Worm (Caenorhabditis elegans): ENCODE measurements around the gene pitr-5.

pitr-5 gene

ce11 chrV:7230847-7231246 is 46.2 kb downstream of the pitr-5 start, which contains the start of the genes gei-6 and krr-1 (continued):
- TF ChIP-seq ceh-88 (GFP tag; IDR thresholded peaks at IDR 0.05) (no peak), ztf-11 (tag; optimal IDR thresholded peaks at IDR 0.05) (peak in 1 of 2 experiments; percentile 5), pqm-1 (tag; optimal IDR thresholded peaks at IDR 0.05) (no peak), nhr-12 (tag; optimal IDR thresholded peaks at IDR 0.05) (no peak), fkh-8 (tag; optimal IDR thresholded peaks at IDR 0.05) (no peak), unc-62 (GFP tag; optimal IDR thresholded peaks at IDR 0.05) (no peak), hlh-4 (tag; optimal IDR thresholded peaks at IDR 0.05) (no peak), mep-1 (tag; optimal IDR thresholded peaks at IDR 0.05) (peak; percentile 50), sox-4 (tag; optimal IDR thresholded peaks at IDR 0.05) (no peak), nhr-85 (tag) (no peak), nhr-84 (tag; optimal IDR thresholded peaks at IDR 0.05) (no peak), unc-86 (tag; optimal IDR thresholded peaks at IDR 0.05) (peak; percentile 7), unc-30 (tag; optimal IDR thresholded peaks at IDR 0.05) (no peak), ces-1 (GFP tag; optimal IDR thresholded peaks at IDR 0.05) (no peak), aha-1 (tag; optimal IDR thresholded peaks at IDR 0.05) (no peak), fos-1 (tag; optimal IDR thresholded peaks at IDR 0.05) (no peak), jun-1 (tag; optimal IDR thresholded peaks at IDR 0.05) (no peak), hlh-17 (GFP tag; optimal IDR thresholded peaks at IDR 0.05; ENCODE audit: borderline replicate concordance) (no peak), unc-130 (tag; optimal IDR thresholded peaks at IDR 0.05) (peak; percentile 77), grh-1 (GFP tag; IDR thresholded peaks at IDR 0.05) (no peak), alr-1 (tag; optimal IDR thresholded peaks at IDR 0.05; ENCODE audit: borderline replicate concordance) (no peak), nhr-71 (tag; optimal IDR thresholded peaks at IDR 0.05) (peak; percentile 60), ztf-4 (tag; optimal IDR thresholded peaks at IDR 0.05) (no peak), F16B12.6 (tag; optimal IDR thresholded peaks at IDR 0.05) (no peak), ceh-8 (GFP tag; optimal IDR thresholded peaks at IDR 0.05) (no peak), fkh-10 (GFP tag; optimal IDR thresholded peaks at IDR 0.05) (no peak), egl-13 (tag; optimal IDR thresholded peaks at IDR 0.05) (no peak), ceh-90 (tag; optimal IDR thresholded peaks at IDR 0.05) (no peak), nhr-77 (tag; optimal IDR thresholded peaks at IDR 0.05) (no peak), nhr-20 (tag; optimal IDR thresholded peaks at IDR 0.05) (peak; percentile 42), unc-98 (GFP tag; IDR thresholded peaks at IDR 0.05) (no peak), mdl-1 (tag; optimal IDR thresholded peaks at IDR 0.05) (peak in 1 of 2 experiments; percentile 18), lin-35 (GFP tag; optimal IDR thresholded peaks at IDR 0.05) (peak; percentile 27 to 56), zip-4 (GFP tag; optimal IDR thresholded peaks at IDR 0.05) (no peak), elt-2 (tag; optimal IDR thresholded peaks at IDR 0.05) (no peak), lin-39 (tag; optimal IDR thresholded peaks at IDR 0.05) (peak; percentile 18), swsn-7 (tag; optimal IDR thresholded peaks at IDR 0.05) (peak; percentile 49), blmp-1 (tag; optimal IDR thresholded peaks at IDR 0.05) (peak; percentile 8), C16A3.4 (tag; optimal IDR thresholded peaks at IDR 0.05) (peak; percentile 59), aly-2 (tag; optimal IDR thresholded peaks at IDR 0.05) (no peak), irx-1 (tag; optimal IDR thresholded peaks at IDR 0.05) (no peak), elt-3 (tag; optimal IDR thresholded peaks at IDR 0.05) (peak in 1 of 6 experiments; percentile 57), tbx-2 (tag; optimal IDR thresholded peaks at IDR 0.05) (peak; percentile 49), mef-2 (tag; optimal IDR thresholded peaks at IDR 0.05) (no peak), nhr-19 (GFP tag; conservative IDR thresholded peaks at IDR 0.05) (peak; percentile 48), vab-15 (tag; optimal IDR thresholded peaks at IDR 0.05) (no peak), fkh-4 (tag; optimal IDR thresholded peaks at IDR 0.05; ENCODE audit: borderline replicate concordance) (no peak), nhr-90 (tag; optimal IDR thresholded peaks at IDR 0.05; ENCODE audit: poor library complexity) (peak; percentile 24), isw-1 (GFP tag; IDR thresholded peaks at IDR 0.05) (no peak), Y116A8C.19 (tag; optimal IDR thresholded peaks at IDR 0.05; ENCODE audit: borderline replicate concordance) (no peak), snu-23 (GFP tag; optimal IDR thresholded peaks at IDR 0.05) (peak; percentile 60), nhr-11 (tag; optimal IDR thresholded peaks at IDR 0.05) (no peak), C34B4.2 (tag; optimal IDR thresholded peaks at IDR 0.05) (no peak), sptf-1 (tag; optimal IDR thresholded peaks at IDR 0.05) (no peak)

All from whole organism, L1 larva.